Worm (Caenorhabditis elegans) whole organism, L1 larva: Measurements from ENCODE around the gene F56D6.12.

ENCODE experiments used
- elt-2 ChIP-seq: sonication (generic microtip); optimal IDR thresholded peaks from 2 replicates; lab custom pipeline; 2016; ENCODE audit warnings: missing genetic modification characterization, mild to moderate bottlenecking, inconsistent platforms, missing compliant biosample characterization, missing genetic modification reagents
- pqm-1 ChIP-seq: sonication (generic microtip); optimal IDR thresholded peaks from 3 replicates; lab custom pipeline; 2017; ENCODE audit warnings: missing biosample characterization, missing genetic modification characterization

- TF ChIP-seq pqm-1 (tag; lab: Kevin White, UChicago) (no peak), elt-2 (tag; lab: Kevin White, UChicago) (no peak)
These were observed 22.6 kb upstream of the F56D6.12 start, which contains the start of gene oac-22 for ce11 chrIV:3885369-3885768.
